Fruit fly (Drosophila melanogaster) whole organism, embryonic: ENCODE results near the gene CG31807.

Experiments
- Atf3 ChIP-seq: fragments of 200-800 bp; sonication (Bioruptor generic); optimal IDR thresholded peaks from 3 replicates; lab custom pipeline; 2016; ENCODE audit warnings: missing biosample characterization, missing genetic modification characterization
- Bgb ChIP-seq: fragments of 200-800 bp; sonication (Bioruptor generic); IDR thresholded peaks from 2 replicates; pipeline ENCODE4 v1.3.6; 2022; ENCODE audit warnings: missing biosample characterization, missing genetic modification characterization; ENCODE audit not compliant: partially characterized antibody
- Blimp-1 ChIP-seq: fragments of 200-800 bp; sonication (Bioruptor generic); optimal IDR thresholded peaks from 3 replicates; lab custom pipeline; 2018; ENCODE audit warnings: missing biosample characterization, missing genetic modification characterization, mild to moderate bottlenecking, moderate library complexity, missing genetic modification reagents
- CG11723 ChIP-seq: fragments of 200-800 bp; sonication (Bioruptor generic); optimal IDR thresholded peaks from 2 replicates; lab custom pipeline; 2017; ENCODE audit warnings: missing biosample characterization, mild to moderate bottlenecking, missing genetic modification characterization
- CG12155 ChIP-seq: fragments of 200-800 bp; sonication (Bioruptor generic); optimal IDR thresholded peaks from 3 replicates; lab custom pipeline; 2016; ENCODE audit warnings: missing biosample characterization, missing genetic modification characterization
- CG12744 ChIP-seq: fragments of 200-800 bp; sonication (Bioruptor generic); optimal IDR thresholded peaks from 2 replicates; lab custom pipeline; 2016; ENCODE audit warnings: missing biosample characterization, missing genetic modification characterization
- CG14667 ChIP-seq: fragments of 200-800 bp; sonication (Bioruptor generic); IDR thresholded peaks from 2 replicates; pipeline ENCODE4 v1.3.6; 2022; ENCODE audit warnings: missing biosample characterization, missing genetic modification characterization
- CG14860 ChIP-seq: fragments of 200-800 bp; sonication (Bioruptor generic); IDR thresholded peaks from 3 replicates; pipeline ENCODE4 v1.3.6; 2022; ENCODE audit warnings: missing biosample characterization, missing genetic modification characterization; ENCODE audit not compliant: partially characterized antibody
- CG15514 ChIP-seq: fragments of 200-800 bp; sonication (Bioruptor generic); optimal IDR thresholded peaks from 3 replicates; lab custom pipeline; 2017; ENCODE audit warnings: missing biosample characterization, missing genetic modification characterization, mild to moderate bottlenecking, moderate library complexity, missing genetic modification reagents
- CG1602 ChIP-seq: fragments of 200-800 bp; sonication (Bioruptor generic); optimal IDR thresholded peaks from 3 replicates; lab custom pipeline; 2016; ENCODE audit warnings: missing biosample characterization, missing genetic modification characterization
- CG18476 ChIP-seq: fragments of 200-800 bp; sonication (Bioruptor generic); optimal IDR thresholded peaks from 2 replicates; lab custom pipeline; 2016; ENCODE audit warnings: missing biosample characterization, mild to moderate bottlenecking, missing genetic modification characterization
- CG30431 ChIP-seq: fragments of 200-800 bp; sonication (Bioruptor generic); optimal IDR thresholded peaks from 2 replicates; lab custom pipeline; 2017; ENCODE audit warnings: missing biosample characterization, missing genetic modification characterization
- CG6654 ChIP-seq: fragments of 200-800 bp; sonication (Bioruptor generic); optimal IDR thresholded peaks from 2 replicates; lab custom pipeline; 2017; ENCODE audit warnings: missing biosample characterization, mild to moderate bottlenecking, missing genetic modification characterization
- CG7839 ChIP-seq: fragments of 200-800 bp; sonication (Bioruptor generic); optimal IDR thresholded peaks from 3 replicates; lab custom pipeline; 2018; ENCODE audit warnings: missing biosample characterization, mild to moderate bottlenecking, missing genetic modification characterization, moderate library complexity
- CG8388 ChIP-seq: fragments of 200-800 bp; sonication (Bioruptor generic); optimal IDR thresholded peaks from 2 replicates; lab custom pipeline; 2019; ENCODE audit warnings: missing biosample characterization, mild to moderate bottlenecking, missing genetic modification characterization, moderate library complexity
- CG9437 ChIP-seq: fragments of 200-800 bp; sonication (Bioruptor generic); optimal IDR thresholded peaks from 2 replicates; lab custom pipeline; 2018; ENCODE audit warnings: missing biosample characterization, mild to moderate bottlenecking, missing genetic modification characterization
- CG9609 ChIP-seq: fragments of 200-800 bp; sonication (Bioruptor generic); optimal IDR thresholded peaks from 3 replicates; lab custom pipeline; 2016; ENCODE audit warnings: missing biosample characterization, missing genetic modification characterization
- CG9727 ChIP-seq: fragments of 200-800 bp; sonication (Bioruptor generic); optimal IDR thresholded peaks from 3 replicates; lab custom pipeline; 2017; ENCODE audit warnings: missing biosample characterization, mild to moderate bottlenecking, missing genetic modification characterization
- CG9932 ChIP-seq: fragments of 200-800 bp; sonication (Bioruptor generic); IDR thresholded peaks from 2 replicates; pipeline ENCODE4 v1.3.6; 2022; ENCODE audit warnings: missing biosample characterization, missing genetic modification characterization
- CoRest ChIP-seq: fragments of 200-800 bp; sonication (Bioruptor generic); optimal IDR thresholded peaks from 3 replicates; lab custom pipeline; 2018; ENCODE audit warnings: missing biosample characterization, mild to moderate bottlenecking, missing genetic modification characterization, moderate library complexity
- Dad ChIP-seq: fragments of 200-800 bp; sonication (Bioruptor generic); optimal IDR thresholded peaks from 3 replicates; lab custom pipeline; 2016; ENCODE audit warnings: missing biosample characterization, missing genetic modification characterization
- Dll ChIP-seq: fragments of 200-800 bp; sonication (Bioruptor generic); IDR thresholded peaks from 4 replicates; pipeline ENCODE4 v1.3.6; 2022; ENCODE audit warnings: missing biosample characterization, missing genetic modification characterization; ENCODE audit not compliant: partially characterized antibody
- Doc3 ChIP-seq: fragments of 200-800 bp; sonication (Bioruptor generic); IDR thresholded peaks from 3 replicates; pipeline ENCODE4 v1.3.6; 2022; ENCODE audit warnings: missing biosample characterization, missing genetic modification characterization; ENCODE audit not compliant: partially characterized antibody
- Drgx ChIP-seq: fragments of 200-800 bp; sonication (Bioruptor generic); IDR thresholded peaks from 2 replicates; pipeline ENCODE4 v1.3.6; 2022; ENCODE audit warnings: missing biosample characterization, missing genetic modification characterization
- E2f2 ChIP-seq: fragments of 200-800 bp; sonication (Bioruptor generic); IDR thresholded peaks from 2 replicates; pipeline ENCODE4 v1.3.6; 2022; ENCODE audit warnings: missing biosample characterization, missing genetic modification characterization
- Fer1 ChIP-seq: fragments of 200-800 bp; sonication (Bioruptor generic); optimal IDR thresholded peaks from 2 replicates; lab custom pipeline; 2017; ENCODE audit warnings: missing biosample characterization, mild to moderate bottlenecking, missing genetic modification characterization
- HHEX ChIP-seq: fragments of 200-800 bp; sonication (Bioruptor generic); optimal IDR thresholded peaks from 3 replicates; lab custom pipeline; 2017; ENCODE audit warnings: missing biosample characterization, mild to moderate bottlenecking, missing genetic modification characterization, missing genetic modification reagents
- HLHmδ ChIP-seq: fragments of 200-800 bp; sonication (Bioruptor generic); optimal IDR thresholded peaks from 2 replicates; lab custom pipeline; 2018; ENCODE audit warnings: missing biosample characterization, mild to moderate bottlenecking, missing genetic modification characterization, moderate library complexity
- MBD-R2 ChIP-seq: fragments of 200-800 bp; sonication (Bioruptor generic); IDR thresholded peaks from 2 replicates; pipeline ENCODE4 v1.3.6; 2022; ENCODE audit warnings: missing biosample characterization, missing genetic modification characterization
- Nf-YA ChIP-seq: fragments of 200-800 bp; sonication (Bioruptor generic); IDR thresholded peaks from 2 replicates; pipeline ENCODE4 v1.3.6; 2022; ENCODE audit warnings: missing biosample characterization, missing genetic modification characterization
- Spps ChIP-seq: fragments of 200-800 bp; sonication (Bioruptor generic); optimal IDR thresholded peaks from 2 replicates; lab custom pipeline; 2018; ENCODE audit warnings: missing biosample characterization, mild to moderate bottlenecking, missing genetic modification characterization
- ac ChIP-seq: fragments of 200-800 bp; sonication (Bioruptor generic); optimal IDR thresholded peaks from 3 replicates; lab custom pipeline; 2017; ENCODE audit warnings: missing biosample characterization, mild to moderate bottlenecking, missing genetic modification characterization
- crc ChIP-seq: fragments of 200-800 bp; sonication (Bioruptor generic); optimal IDR thresholded peaks from 2 replicates; lab custom pipeline; 2016; ENCODE audit warnings: missing biosample characterization, missing genetic modification characterization
- dysf ChIP-seq: fragments of 200-800 bp; sonication (Bioruptor generic); IDR thresholded peaks from 3 replicates; pipeline ENCODE4 v1.3.6; 2022; ENCODE audit warnings: missing biosample characterization, missing genetic modification characterization
- fd3F ChIP-seq: fragments of 200-800 bp; sonication (Bioruptor generic); optimal IDR thresholded peaks from 2 replicates; lab custom pipeline; 2018; ENCODE audit warnings: missing biosample characterization, mild to moderate bottlenecking, missing genetic modification characterization, moderate library complexity
- gt ChIP-seq: fragments of 200-800 bp; sonication (Bioruptor generic); IDR thresholded peaks from 2 replicates; pipeline ENCODE4 v1.3.6; 2022; ENCODE audit warnings: missing biosample characterization, missing genetic modification characterization
- kay ChIP-seq: fragments of 200-800 bp; sonication (Bioruptor generic); optimal IDR thresholded peaks from 2 replicates; lab custom pipeline; 2016; ENCODE audit warnings: missing biosample characterization, missing genetic modification characterization
- mirr ChIP-seq: fragments of 200-800 bp; sonication (Bioruptor generic); optimal IDR thresholded peaks from 3 replicates; lab custom pipeline; 2018; ENCODE audit warnings: missing biosample characterization, mild to moderate bottlenecking, missing genetic modification characterization
- mld ChIP-seq: fragments of 200-800 bp; sonication (Bioruptor generic); IDR thresholded peaks from 3 replicates; pipeline ENCODE4 v1.3.6; 2022; ENCODE audit warnings: missing biosample characterization, missing genetic modification characterization; ENCODE audit not compliant: partially characterized antibody
- org-1 ChIP-seq: fragments of 200-800 bp; sonication (Bioruptor generic); optimal IDR thresholded peaks from 2 replicates; lab custom pipeline; 2017; ENCODE audit warnings: missing biosample characterization, missing genetic modification characterization
- pnt ChIP-seq: fragments of 200-800 bp; sonication (Bioruptor generic); optimal IDR thresholded peaks from 3 replicates; lab custom pipeline; 2016; ENCODE audit warnings: missing biosample characterization, missing genetic modification characterization
- ranshi ChIP-seq: fragments of 200-800 bp; sonication (Bioruptor generic); IDR thresholded peaks from 2 replicates; pipeline ENCODE4 v1.3.6; 2022; ENCODE audit warnings: missing biosample characterization, missing genetic modification characterization
- row ChIP-seq: fragments of 200-800 bp; sonication (Bioruptor generic); IDR thresholded peaks from 3 replicates; pipeline ENCODE4 v1.3.6; 2022; ENCODE audit warnings: missing biosample characterization, missing genetic modification characterization
- sd ChIP-seq: fragments of 200-800 bp; sonication (Bioruptor generic); optimal IDR thresholded peaks from 3 replicates; lab custom pipeline; 2018; ENCODE audit warnings: missing biosample characterization, mild to moderate bottlenecking, missing genetic modification characterization, moderate library complexity
- sim ChIP-seq: fragments of 200-800 bp; sonication (Bioruptor generic); IDR thresholded peaks from 2 replicates; pipeline ENCODE4 v1.3.6; 2022; ENCODE audit warnings: missing biosample characterization, missing genetic modification characterization
- slbo ChIP-seq: fragments of 200-800 bp; sonication (Bioruptor generic); IDR thresholded peaks from 2 replicates; pipeline ENCODE4 v1.3.6; 2022; ENCODE audit warnings: missing biosample characterization, missing genetic modification characterization
- wdn ChIP-seq: fragments of 200-800 bp; sonication (Bioruptor generic); IDR thresholded peaks from 2 replicates; pipeline ENCODE4 v1.3.6; 2022; ENCODE audit warnings: missing biosample characterization, missing genetic modification characterization
- zfh1 ChIP-seq: fragments of 200-800 bp; sonication (Bioruptor generic); IDR thresholded peaks from 3 replicates; pipeline ENCODE4 v1.3.6; 2022; ENCODE audit warnings: missing biosample characterization, missing genetic modification characterization

Gene CG31807

dm6 chr2L:16715841-16716701, 32.3 kb upstream of the CG31807 start, which contains the start of the genes Cyt-c-d and CG31808 (continued):
- peak; percentile 35; the same call in 1 of the 4 replicates for TF ChIP-seq Dll (GFP tag; lab: Robert Waterston, UW)
- TF ChIP-seq Fer1 (GFP tag; lab: Kevin White, UChicago) = peak; percentile 97
- TF ChIP-seq dysf (GFP tag; lab: Robert Waterston, UW) = peak; percentile 98
- peak; percentile 89 for TF ChIP-seq kay (GFP tag; lab: Kevin White, UChicago)
- peak; percentile 99 for TF ChIP-seq row (GFP tag; lab: Robert Waterston, UW)
- peak; percentile 79 for TF ChIP-seq ac (GFP tag; lab: Kevin White, UChicago)
- peak; percentile 82 for TF ChIP-seq crc (GFP tag; lab: Kevin White, UChicago)
- peak; percentile 92 for TF ChIP-seq pnt (GFP tag; lab: Kevin White, UChicago)
- peak; percentile 91 for TF ChIP-seq CG12744 (GFP tag; lab: Kevin White, UChicago)
- peak; percentile 96 for TF ChIP-seq CG14667 (GFP tag; lab: Robert Waterston, UW)
- TF ChIP-seq org-1 = peak; percentile 97
- TF ChIP-seq CG9437 (GFP tag; lab: Kevin White, UChicago) = peak; percentile 85
- TF ChIP-seq sim = peak; percentile 93
- TF ChIP-seq CG12155 (GFP tag; lab: Kevin White, UChicago) = peak; percentile 93
- peak; percentile 96 for TF ChIP-seq CG11723
- TF ChIP-seq CoRest (tag; lab: Kevin White, UChicago) = peak; percentile 96
- peak; percentile 94 for TF ChIP-seq CG9727
- TF ChIP-seq MBD-R2 (GFP tag; lab: Robert Waterston, UW) = peak; percentile 86
- TF ChIP-seq CG1602 (GFP tag; lab: Kevin White, UChicago) = peak; percentile 96
- TF ChIP-seq sd (tag; lab: Kevin White, UChicago) = peak; percentile 83
- TF ChIP-seq fd3F = peak; percentile 94
- peak; percentile 86 for TF ChIP-seq E2f2
- peak; percentile 58 for TF ChIP-seq Bgb (GFP tag; lab: Robert Waterston, UW)
- TF ChIP-seq Spps (tag; lab: Kevin White, UChicago) = peak; percentile 96
- peak; percentile 99 for TF ChIP-seq Drgx (GFP tag; lab: Robert Waterston, UW)
- TF ChIP-seq CG15514 (GFP tag; lab: Kevin White, UChicago) = peak; percentile 88
- peak; percentile 64 for TF ChIP-seq HLHmδ (GFP tag; lab: Kevin White, UChicago)
- peak; percentile 97 for TF ChIP-seq ranshi (GFP tag; lab: Robert Waterston, UW)
- peak; percentile 97 for TF ChIP-seq Blimp-1 (GFP tag; lab: Kevin White, UChicago)
- peak; percentile 97 for TF ChIP-seq CG7839
- peak; percentile 97 for TF ChIP-seq CG8388 (GFP tag; lab: Kevin White, UChicago)
- TF ChIP-seq CG14860 (GFP tag; lab: Robert Waterston, UW) = 0 out of 3 replicates have a peak, but pooled peaks have one; percentile 12
- TF ChIP-seq Dad (GFP tag; lab: Kevin White, UChicago) = peak; percentile 91
- TF ChIP-seq Nf-YA = peak; percentile 97
- TF ChIP-seq zfh1 = peak; percentile 97
- peak; percentile 96 for TF ChIP-seq slbo (GFP tag; lab: Robert Waterston, UW)
- peak; percentile 84 for TF ChIP-seq CG9932 (GFP tag; lab: Robert Waterston, UW)
- TF ChIP-seq CG9609 (GFP tag; lab: Kevin White, UChicago) = peak; percentile 88
- TF ChIP-seq Doc3 (GFP tag; lab: Robert Waterston, UW) = no peak
- TF ChIP-seq mld (GFP tag; lab: Robert Waterston, UW) = no peak
- peak; percentile 96 for TF ChIP-seq CG18476 (GFP tag; lab: Kevin White, UChicago)
- TF ChIP-seq Atf3 = peak; percentile 90
- peak; percentile 94 for TF ChIP-seq HHEX (GFP tag; lab: Kevin White, UChicago)
- TF ChIP-seq CG30431 = peak; percentile 94
- TF ChIP-seq wdn (GFP tag; lab: Robert Waterston, UW) = peak; percentile 91
- peak; percentile 88 for TF ChIP-seq CG6654 (GFP tag; lab: Kevin White, UChicago)
- peak; percentile 69 for TF ChIP-seq mirr (GFP tag; lab: Kevin White, UChicago)
- peak; percentile 95 for TF ChIP-seq gt
